Fruit fly (Drosophila melanogaster) whole organism, embryonic: ENCODE results near the gene CG34180.

Experiments used
- Awh ChIP-seq: fragments of 200-800 bp; sonication (Bioruptor generic); IDR thresholded peaks from 2 replicates; pipeline ENCODE4, ENCODE4 v1.3.6; 2022; ENCODE audit warnings: missing biosample characterization, missing genetic modification characterization
- B-H2 ChIP-seq: fragments of 200-800 bp; sonication (Bioruptor generic); optimal IDR thresholded peaks from 2 replicates; lab custom pipeline; 2018; ENCODE audit warnings: missing biosample characterization, mild to moderate bottlenecking, missing genetic modification characterization
- BtbVII ChIP-seq: fragments of 200-800 bp; sonication (Bioruptor generic); optimal IDR thresholded peaks from 3 replicates; lab custom pipeline; 2017; ENCODE audit warnings: missing biosample characterization, mild to moderate bottlenecking, missing genetic modification characterization
- CG10366 ChIP-seq: fragments of 200-800 bp; sonication (Bioruptor generic); IDR thresholded peaks from 2 replicates; pipeline ENCODE4 v1.3.6; 2022; ENCODE audit warnings: missing biosample characterization, missing genetic modification characterization
- CG10543 ChIP-seq: fragments of 200-800 bp; sonication (Bioruptor generic); optimal IDR thresholded peaks from 3 replicates; lab custom pipeline; 2017; ENCODE audit warnings: missing biosample characterization, mild to moderate bottlenecking, missing genetic modification characterization, moderate library complexity
- CG1233 ChIP-seq: fragments of 200-800 bp; sonication (Bioruptor generic); optimal IDR thresholded peaks from 4 replicates; lab custom pipeline; 2018; ENCODE audit warnings: missing biosample characterization, mild to moderate bottlenecking, missing genetic modification characterization
- CG14860 ChIP-seq: fragments of 200-800 bp; sonication (Bioruptor generic); IDR thresholded peaks from 3 replicates; pipeline ENCODE4 v1.3.6; 2022; ENCODE audit warnings: missing biosample characterization, missing genetic modification characterization; ENCODE audit not compliant: partially characterized antibody
- CG15514 ChIP-seq: fragments of 200-800 bp; sonication (Bioruptor generic); optimal IDR thresholded peaks from 3 replicates; lab custom pipeline; 2017; ENCODE audit warnings: missing biosample characterization, missing genetic modification characterization, mild to moderate bottlenecking, moderate library complexity, missing genetic modification reagents
- CG15696 ChIP-seq: fragments of 200-800 bp; sonication (Bioruptor generic); optimal IDR thresholded peaks from 2 replicates; lab custom pipeline; 2019; ENCODE audit warnings: missing biosample characterization, mild to moderate bottlenecking, missing genetic modification characterization, moderate library complexity
- CG18599 ChIP-seq: fragments of 200-800 bp; sonication (Bioruptor generic); optimal IDR thresholded peaks from 3 replicates; lab custom pipeline; 2017; ENCODE audit warnings: missing biosample characterization, missing genetic modification characterization, mild to moderate bottlenecking, moderate library complexity, missing genetic modification reagents
- CG2199 ChIP-seq: fragments of 200-800 bp; sonication (Bioruptor generic); IDR thresholded peaks from 3 replicates; pipeline ENCODE4 v1.3.6; 2022; ENCODE audit warnings: missing biosample characterization, missing genetic modification characterization
- CG3065 ChIP-seq: fragments of 200-800 bp; sonication (Bioruptor generic); optimal IDR thresholded peaks from 2 replicates; lab custom pipeline; 2016; ENCODE audit warnings: missing biosample characterization, missing genetic modification characterization
- CG32767 ChIP-seq: fragments of 200-800 bp; sonication (Bioruptor generic); IDR thresholded peaks from 2 replicates; pipeline ENCODE4 v1.3.6; 2022; ENCODE audit warnings: missing biosample characterization, missing genetic modification characterization
- CG4328 ChIP-seq: fragments of 200-800 bp; sonication (Bioruptor generic); optimal IDR thresholded peaks from 3 replicates; lab custom pipeline; 2017; ENCODE audit warnings: missing biosample characterization, missing genetic modification reagents, missing genetic modification characterization
- CG4617 ChIP-seq: fragments of 200-800 bp; sonication (Bioruptor generic); optimal IDR thresholded peaks from 3 replicates; lab custom pipeline; 2016; ENCODE audit warnings: missing biosample characterization, missing genetic modification characterization, borderline replicate concordance
- CG5180 ChIP-seq: fragments of 200-800 bp; sonication (Bioruptor generic); optimal IDR thresholded peaks from 3 replicates; lab custom pipeline; 2017; ENCODE audit warnings: missing biosample characterization, missing genetic modification characterization, mild to moderate bottlenecking, moderate library complexity, missing genetic modification reagents
- CG7839 ChIP-seq: fragments of 200-800 bp; sonication (Bioruptor generic); optimal IDR thresholded peaks from 3 replicates; lab custom pipeline; 2018; ENCODE audit warnings: missing biosample characterization, mild to moderate bottlenecking, missing genetic modification characterization, moderate library complexity
- CG8089 ChIP-seq: fragments of 200-800 bp; sonication (Bioruptor generic); optimal IDR thresholded peaks from 3 replicates; lab custom pipeline; 2016; ENCODE audit warnings: missing biosample characterization, missing genetic modification characterization
- CG8281 ChIP-seq: fragments of 200-800 bp; sonication (Bioruptor generic); optimal IDR thresholded peaks from 2 replicates; lab custom pipeline; 2018; ENCODE audit warnings: missing biosample characterization, mild to moderate bottlenecking, missing genetic modification characterization, moderate library complexity
- CG8359 ChIP-seq: fragments of 200-800 bp; sonication (Bioruptor generic); optimal IDR thresholded peaks from 2 replicates; lab custom pipeline; 2017; ENCODE audit warnings: missing biosample characterization, mild to moderate bottlenecking, missing genetic modification characterization, borderline replicate concordance
- CG9817 ChIP-seq: fragments of 200-800 bp; sonication (Bioruptor generic); optimal IDR thresholded peaks from 2 replicates; lab custom pipeline; 2018; ENCODE audit warnings: missing biosample characterization, mild to moderate bottlenecking, missing genetic modification characterization, moderate library complexity
- D19B ChIP-seq: fragments of 200-800 bp; sonication (Bioruptor generic); optimal IDR thresholded peaks from 2 replicates; lab custom pipeline; 2017; ENCODE audit warnings: missing biosample characterization, mild to moderate bottlenecking, missing genetic modification characterization
- Deaf1 ChIP-seq: fragments of 200-800 bp; optimal IDR thresholded peaks from 3 replicates; lab custom pipeline; 2019; ENCODE audit warnings: missing biosample characterization, mild to moderate bottlenecking, missing genetic modification characterization, moderate library complexity
- Fer1 ChIP-seq: fragments of 200-800 bp; sonication (Bioruptor generic); optimal IDR thresholded peaks from 2 replicates; lab custom pipeline; 2017; ENCODE audit warnings: missing biosample characterization, mild to moderate bottlenecking, missing genetic modification characterization
- Fer3 ChIP-seq: fragments of 200-800 bp; sonication (Bioruptor generic); optimal IDR thresholded peaks from 2 replicates; lab custom pipeline; 2018; ENCODE audit warnings: missing biosample characterization, mild to moderate bottlenecking, missing genetic modification characterization, moderate library complexity
- HHEX ChIP-seq: fragments of 200-800 bp; sonication (Bioruptor generic); optimal IDR thresholded peaks from 3 replicates; lab custom pipeline; 2017; ENCODE audit warnings: missing biosample characterization, mild to moderate bottlenecking, missing genetic modification characterization, missing genetic modification reagents
- Hmr ChIP-seq: fragments of 200-800 bp; sonication (Bioruptor generic); optimal IDR thresholded peaks from 3 replicates; lab custom pipeline; 2017; ENCODE audit warnings: mild to moderate bottlenecking, missing biosample characterization, missing genetic modification reagents, missing genetic modification characterization
- Jarid2 ChIP-seq: fragments of 200-800 bp; sonication (Bioruptor generic); optimal IDR thresholded peaks from 3 replicates; lab custom pipeline; 2017; ENCODE audit warnings: mild to moderate bottlenecking, missing biosample characterization, missing genetic modification reagents, missing genetic modification characterization
- Opbp ChIP-seq: fragments of 200-800 bp; sonication (Bioruptor generic); IDR thresholded peaks from 3 replicates; pipeline ENCODE4 v1.3.6; 2022; ENCODE audit warnings: missing biosample characterization, missing genetic modification characterization; ENCODE audit not compliant: partially characterized antibody
- Ravus ChIP-seq: fragments of 200-800 bp; sonication (Bioruptor generic); IDR thresholded peaks from 2 replicates; pipeline ENCODE4 v1.3.6; 2022; ENCODE audit warnings: missing biosample characterization, missing genetic modification characterization
- Sox100B ChIP-seq: fragments of 200-800 bp; sonication (Bioruptor generic); optimal IDR thresholded peaks from 3 replicates; lab custom pipeline; 2018; ENCODE audit warnings: missing biosample characterization, mild to moderate bottlenecking, missing genetic modification characterization
- aop ChIP-seq: fragments of 200-800 bp; sonication (Bioruptor generic); IDR thresholded peaks from 2 replicates; pipeline ENCODE4 v1.3.6; 2022; ENCODE audit warnings: missing biosample characterization, missing genetic modification characterization
- cas ChIP-seq: fragments of 200-800 bp; sonication (Bioruptor generic); IDR thresholded peaks from 2 replicates; pipeline ENCODE4 v1.3.6; 2022; ENCODE audit warnings: missing biosample characterization, missing genetic modification characterization
- caup ChIP-seq: fragments of 200-800 bp; sonication (Bioruptor generic); optimal IDR thresholded peaks from 3 replicates; lab custom pipeline; 2017; ENCODE audit warnings: missing biosample characterization, mild to moderate bottlenecking, missing genetic modification characterization, moderate library complexity; ENCODE audit not compliant: severe bottlenecking
- cg ChIP-seq: fragments of 200-800 bp; sonication (Bioruptor generic); optimal IDR thresholded peaks from 3 replicates; lab custom pipeline; 2019; ENCODE audit warnings: missing biosample characterization, mild to moderate bottlenecking, missing genetic modification characterization, moderate library complexity
- ci ChIP-seq: fragments of 200-800 bp; sonication (Bioruptor generic); IDR thresholded peaks from 3 replicates; pipeline ENCODE4 v1.3.6; 2022; ENCODE audit warnings: missing biosample characterization, missing genetic modification characterization
- crp ChIP-seq, 2 experiments: fragments of 200-800 bp; sonication (Bioruptor generic); optimal IDR thresholded peaks; 2 replicates in 1 of 2; 3 replicates in 1 of 2; lab custom pipeline; 2017; ENCODE audit warnings: missing biosample characterization in 2 of 2, missing genetic modification characterization in 2 of 2, mild to moderate bottlenecking in 1 of 2, moderate library complexity in 1 of 2
- ftz-f1 ChIP-seq: fragments of 200-800 bp; sonication (Bioruptor generic); optimal IDR thresholded peaks from 2 replicates; lab custom pipeline; 2016; ENCODE audit warnings: missing biosample characterization, missing genetic modification characterization
- grau ChIP-seq: fragments of 200-800 bp; optimal IDR thresholded peaks from 3 replicates; lab custom pipeline; 2019; ENCODE audit warnings: missing biosample characterization, mild to moderate bottlenecking, missing genetic modification characterization, moderate library complexity
- hb ChIP-seq: fragments of 200-800 bp; sonication (Bioruptor generic); IDR thresholded peaks from 3 replicates; pipeline ENCODE4 v1.3.6; 2022; ENCODE audit warnings: missing biosample characterization, missing genetic modification characterization; ENCODE audit not compliant: partially characterized antibody
- hbn ChIP-seq: fragments of 200-800 bp; sonication (Bioruptor generic); IDR thresholded peaks from 2 replicates; pipeline ENCODE4 v1.3.6; 2022; ENCODE audit warnings: missing biosample characterization, missing genetic modification characterization; ENCODE audit not compliant: partially characterized antibody
- inv ChIP-seq: fragments of 200-800 bp; sonication (Bioruptor generic); IDR thresholded peaks from 2 replicates; pipeline ENCODE4 v1.3.6; 2022; ENCODE audit warnings: missing biosample characterization, missing genetic modification characterization; ENCODE audit not compliant: partially characterized antibody
- lbe ChIP-seq: fragments of 200-800 bp; sonication (Bioruptor generic); optimal IDR thresholded peaks from 2 replicates; lab custom pipeline; 2016; ENCODE audit warnings: missing biosample characterization, mild to moderate bottlenecking, missing genetic modification characterization
- lmd ChIP-seq: fragments of 200-800 bp; sonication (Bioruptor generic); IDR thresholded peaks from 2 replicates; pipeline ENCODE4 v1.3.6; 2022; ENCODE audit warnings: missing biosample characterization, missing genetic modification characterization
- pfk ChIP-seq: fragments of 200-800 bp; sonication (Bioruptor generic); optimal IDR thresholded peaks from 2 replicates; lab custom pipeline; 2018; ENCODE audit warnings: missing biosample characterization, mild to moderate bottlenecking, missing genetic modification characterization, moderate library complexity
- pzg ChIP-seq: fragments of 200-800 bp; sonication (Bioruptor generic); optimal IDR thresholded peaks from 3 replicates; lab custom pipeline; 2018; ENCODE audit warnings: missing biosample characterization, mild to moderate bottlenecking, missing genetic modification characterization, moderate library complexity
- shn ChIP-seq: fragments of 200-800 bp; sonication (Bioruptor generic); optimal IDR thresholded peaks from 3 replicates; lab custom pipeline; 2016; ENCODE audit warnings: missing biosample characterization, missing genetic modification characterization
- trh ChIP-seq: fragments of 200-800 bp; sonication (Bioruptor generic); optimal IDR thresholded peaks from 2 replicates; lab custom pipeline; 2016; ENCODE audit warnings: missing biosample characterization, missing genetic modification characterization

Gene CG34180

DNA sequence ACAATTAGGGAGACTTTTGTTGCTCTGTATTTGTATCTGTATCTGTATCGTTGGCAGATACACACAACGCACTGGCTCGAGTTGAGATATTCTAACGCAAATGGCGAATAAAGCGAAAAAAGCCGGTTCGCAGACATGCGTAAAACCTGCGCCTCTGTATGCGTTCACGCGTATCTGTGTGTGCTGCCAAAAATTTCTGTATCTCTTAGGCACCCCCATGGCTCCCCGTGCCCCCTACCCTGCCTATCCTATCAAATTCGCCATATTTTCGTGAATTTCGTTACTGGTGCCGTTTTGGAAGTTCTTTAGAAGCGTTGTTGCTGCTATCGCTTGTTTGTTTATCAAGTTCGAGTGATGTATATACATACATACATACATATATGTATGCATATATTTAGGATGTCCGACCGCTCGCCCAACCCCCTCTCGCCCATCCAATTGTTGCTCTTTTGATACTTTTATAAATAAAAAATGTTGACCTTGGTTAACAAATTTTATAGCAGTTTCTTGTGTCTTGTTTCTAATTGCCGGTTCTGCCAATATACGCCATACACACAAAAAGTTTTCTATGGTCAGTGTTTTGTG is 25.5 kb downstream of the CG34180 start (continued):
- TF ChIP-seq aop (GFP tag; lab: Robert Waterston, UW) (no peak), Deaf1 (tag; lab: Kevin White, UChicago) (peak; percentile 59), HHEX (GFP tag; lab: Kevin White, UChicago) (no peak), lbe (peak; percentile 3), CG4617 (GFP tag; lab: Kevin White, UChicago) (no peak), CG14860 (GFP tag; lab: Robert Waterston, UW) (no peak), CG8281 (tag; lab: Kevin White, UChicago) (no peak), Fer3 (tag; lab: Kevin White, UChicago) (no peak), ftz-f1 (GFP tag; lab: Kevin White, UChicago) (peak; percentile 10), CG8359 (GFP tag; lab: Kevin White, UChicago) (no peak), Sox100B (GFP tag; lab: Kevin White, UChicago) (no peak), crp (GFP tag; optimal IDR thresholded peaks at IDR 0.05; lab: Kevin White, UChicago) (no peak), hbn (GFP tag; lab: Robert Waterston, UW) (no peak), shn (GFP tag; lab: Kevin White, UChicago) (no peak), CG4328 (GFP tag; lab: Kevin White, UChicago) (no peak), CG8089 (GFP tag; lab: Kevin White, UChicago) (no peak), Ravus (no peak), CG10543 (GFP tag; lab: Kevin White, UChicago) (peak; percentile 90), trh (no peak), CG32767 (GFP tag; lab: Robert Waterston, UW) (peak; percentile 83), grau (tag; lab: Kevin White, UChicago) (no peak), cas (GFP tag; lab: Robert Waterston, UW) (0 out of 2 replicates have a peak, but pooled peaks have one; percentile 9), cg (GFP tag; lab: Kevin White, UChicago) (peak; percentile 27), Awh (GFP tag; lab: Robert Waterston, UW) (no peak), inv (no peak; the same call in 1 of the 2 replicates), B-H2 (GFP tag; lab: Kevin White, UChicago) (peak; percentile 79), Opbp (no peak), CG7839 (no peak), CG15696 (tag; lab: Kevin White, UChicago) (no peak), D19B (no peak), lmd (GFP tag; lab: Robert Waterston, UW) (no peak), ci (GFP tag; lab: Robert Waterston, UW) (no peak), pzg (GFP tag; lab: Kevin White, UChicago) (no peak), CG10366 (GFP tag; lab: Robert Waterston, UW) (no peak), CG5180 (GFP tag; lab: Kevin White, UChicago) (no peak), Jarid2 (no peak), pfk (no peak), Hmr (peak; percentile 40), CG9817 (tag; lab: Kevin White, UChicago) (no peak), CG2199 (GFP tag; lab: Robert Waterston, UW) (no peak), hb (no peak), CG15514 (peak; percentile 21), Fer1 (GFP tag; lab: Kevin White, UChicago) (peak; percentile 31), BtbVII (GFP tag; lab: Kevin White, UChicago) (no peak), caup (GFP tag; lab: Kevin White, UChicago) (peak; percentile 23), CG18599 (GFP tag; lab: Kevin White, UChicago) (peak; percentile 50), CG1233 (GFP tag; lab: Kevin White, UChicago) (no peak), CG3065 (no peak)
